Fruit fly (Drosophila melanogaster): Measurements from ENCODE around the gene CG31769.

CG31769 gene

dm6 chr2L:14122742-14123334 lies 12.3 kb upstream of the CG31769 start (continued):
- TF ChIP-seq CG9817 (tag; optimal IDR thresholded peaks at IDR 0.05): peak; percentile 54
- no peak for TF ChIP-seq hkb (optimal IDR thresholded peaks at IDR 0.05)
- TF ChIP-seq hkb (GFP tag; IDR thresholded peaks at IDR 0.05): peak; percentile 75
- no peak for TF ChIP-seq CG17612 (GFP tag; IDR thresholded peaks at IDR 0.05)
- TF ChIP-seq CG1233 (GFP tag; optimal IDR thresholded peaks at IDR 0.05): peak; percentile 53
- 0 out of 2 replicates have a peak, but pooled peaks have one; percentile 34 for TF ChIP-seq Nf-YA (GFP tag; IDR thresholded peaks at IDR 0.05)
- TF ChIP-seq gem (tag; optimal IDR thresholded peaks at IDR 0.05): peak; percentile 62
- no peak for TF ChIP-seq CG30020 (tag; optimal IDR thresholded peaks at IDR 0.05)
- peak; percentile 36 for TF ChIP-seq nerfin-1 (tag; optimal IDR thresholded peaks at IDR 0.05)
- TF ChIP-seq row (GFP tag; IDR thresholded peaks at IDR 0.05): peak; percentile 82
- peak; percentile 66 for TF ChIP-seq Oaz (GFP tag; IDR thresholded peaks at IDR 0.05)
- TF ChIP-seq CG34224 (GFP tag; IDR thresholded peaks at IDR 0.05; ENCODE audit: partially characterized antibody): no peak
- TF ChIP-seq salm (tag; optimal IDR thresholded peaks at IDR 0.05): peak; percentile 2
- TF ChIP-seq CG9797 (GFP tag; optimal IDR thresholded peaks at IDR 0.05): no peak
- peak; percentile 56 for TF ChIP-seq CG16863 (GFP tag; optimal IDR thresholded peaks at IDR 0.05)
- TF ChIP-seq Ptx1 (GFP tag; IDR thresholded peaks at IDR 0.05): peak; percentile 73
- TF ChIP-seq vfl (GFP tag; optimal IDR thresholded peaks at IDR 0.05): no peak
- TF ChIP-seq Ets65A (GFP tag): peak; percentile 93
- peak; percentile 59 for TF ChIP-seq phol (tag; optimal IDR thresholded peaks at IDR 0.05)
- TF ChIP-seq Ravus (GFP tag; IDR thresholded peaks at IDR 0.05): no peak
- no peak for TF ChIP-seq ato (GFP tag; IDR thresholded peaks at IDR 0.05; ENCODE audit: partially characterized antibody)
- TF ChIP-seq CG10462 (GFP tag; optimal IDR thresholded peaks at IDR 0.05): no peak
- peak; percentile 20 for TF ChIP-seq ab (GFP tag; optimal IDR thresholded peaks at IDR 0.05)
- peak; percentile 48 for TF ChIP-seq unpg (GFP tag; optimal IDR thresholded peaks at IDR 0.05)
- TF ChIP-seq croc (GFP tag; conservative IDR thresholded peaks at IDR 0.05): peak; percentile 61; the same call in 2 of the 3 replicates
- TF ChIP-seq sob (GFP tag; IDR thresholded peaks at IDR 0.05): peak; percentile 76
- TF ChIP-seq Bteb2 (GFP tag; optimal IDR thresholded peaks at IDR 0.05): no peak
- peak; percentile 47 for TF ChIP-seq CG34376 (GFP tag; optimal IDR thresholded peaks at IDR 0.05)
- TF ChIP-seq CG30403 (GFP tag; optimal IDR thresholded peaks at IDR 0.05): peak; percentile 42
- no peak for TF ChIP-seq sim (GFP tag; IDR thresholded peaks at IDR 0.05)
- peak; percentile 3 for TF ChIP-seq CG12104 (GFP tag; optimal IDR thresholded peaks at IDR 0.05)
- peak; percentile 74 for TF ChIP-seq HHEX (GFP tag; optimal IDR thresholded peaks at IDR 0.05)
- TF ChIP-seq Taf1 (GFP tag; IDR thresholded peaks at IDR 0.05): peak; percentile 49; the same call in 1 of the 2 replicates
- 0 out of 2 replicates have a peak, but pooled peaks have one; percentile 32 for TF ChIP-seq sens-2 (GFP tag; IDR thresholded peaks at IDR 0.05)
- peak; percentile 73 for TF ChIP-seq zfh1 (GFP tag; IDR thresholded peaks at IDR 0.05)
- peak; percentile 52 for TF ChIP-seq CG18764 (GFP tag; optimal IDR thresholded peaks at IDR 0.05)
- no peak for TF ChIP-seq CG8290 (GFP tag; optimal IDR thresholded peaks at IDR 0.05)
- TF ChIP-seq CG8290 (tag; optimal IDR thresholded peaks at IDR 0.05): peak in 1 of 2 experiments; percentile 55
- peak; percentile 76 for TF ChIP-seq ind (GFP tag; optimal IDR thresholded peaks at IDR 0.05)
- peak; percentile 20 for TF ChIP-seq Dad (GFP tag; optimal IDR thresholded peaks at IDR 0.05)
- peak; percentile 45 for TF ChIP-seq pum (GFP tag; optimal IDR thresholded peaks at IDR 0.05)
- peak; percentile 13 for TF ChIP-seq pros (GFP tag; optimal IDR thresholded peaks at IDR 0.05)
- no peak for TF ChIP-seq B-H2 (GFP tag; optimal IDR thresholded peaks at IDR 0.05)
- peak; percentile 8 for TF ChIP-seq crc (GFP tag; optimal IDR thresholded peaks at IDR 0.05)
- TF ChIP-seq slp2 (GFP tag; optimal IDR thresholded peaks at IDR 0.05): peak; percentile 26
- TF ChIP-seq Tbp (GFP tag; optimal IDR thresholded peaks at IDR 0.05): no peak
- TF ChIP-seq pzg (GFP tag; optimal IDR thresholded peaks at IDR 0.05): no peak
- TF ChIP-seq peb (GFP tag; IDR thresholded peaks at IDR 0.05): 0 out of 2 replicates have a peak, but pooled peaks have one; percentile 20
- peak; percentile 24 for TF ChIP-seq Chrac-16 (GFP tag; optimal IDR thresholded peaks at IDR 0.05)
- TF ChIP-seq CG11398 (GFP tag; optimal IDR thresholded peaks at IDR 0.05): no peak
- peak; percentile 61 for TF ChIP-seq caup (GFP tag; optimal IDR thresholded peaks at IDR 0.05; ENCODE audit: severe bottlenecking)

Data from whole organism, embryonic.